Fruit fly (Drosophila melanogaster): ENCODE measurements around the gene chm.

The chm gene

dm6 chr2L:7396962-7397361 is 15.3 kb upstream of the chm start (continued):
- TF ChIP-seq CG2889 (GFP tag; IDR thresholded peaks at IDR 0.05) (no peak), HLH3B (GFP tag; IDR thresholded peaks at IDR 0.05) (peak; percentile 79), CG31224 (GFP tag; IDR thresholded peaks at IDR 0.05) (peak; percentile 44; the same call in 1 of the 2 replicates), gro (GFP tag; optimal IDR thresholded peaks at IDR 0.05) (no peak), lola (GFP tag; optimal IDR thresholded peaks at IDR 0.05) (peak in 1 of 3 experiments; percentile 33), CG17912 (GFP tag; optimal IDR thresholded peaks at IDR 0.05) (no peak), peb (GFP tag; IDR thresholded peaks at IDR 0.05) (0 out of 2 replicates have a peak, but pooled peaks have one; percentile 34), C15 (GFP tag; IDR thresholded peaks at IDR 0.05) (peak; percentile 30; the same call in 1 of the 3 replicates), Atf6 (GFP tag; IDR thresholded peaks at IDR 0.05) (peak; percentile 71; the same call in 1 of the 2 replicates), CG2120 (GFP tag; optimal IDR thresholded peaks at IDR 0.05) (peak; percentile 79), CG5180 (GFP tag; optimal IDR thresholded peaks at IDR 0.05) (peak; percentile 12), CG17359 (tag; optimal IDR thresholded peaks at IDR 0.05) (peak; percentile 68), eve (GFP tag; optimal IDR thresholded peaks at IDR 0.05) (no peak), CG7928 (GFP tag; optimal IDR thresholded peaks at IDR 0.05) (no peak), E2f2 (GFP tag; IDR thresholded peaks at IDR 0.05) (peak; percentile 47), shn (GFP tag; optimal IDR thresholded peaks at IDR 0.05) (no peak), CG5953 (GFP tag; IDR thresholded peaks at IDR 0.05) (peak; percentile 54), ci (GFP tag; IDR thresholded peaks at IDR 0.05) (peak; percentile 80), cwo (GFP tag; optimal IDR thresholded peaks at IDR 0.05) (peak; percentile 74), CG7357 (GFP tag; IDR thresholded peaks at IDR 0.05) (peak; percentile 65; the same call in 2 of the 3 replicates), CG16813 (GFP tag; IDR thresholded peaks at IDR 0.05; ENCODE audit: partially characterized antibody) (no peak), sc (optimal IDR thresholded peaks at IDR 0.05) (no peak), sc (GFP tag; optimal IDR thresholded peaks at IDR 0.05) (peak; percentile 6), CG8281 (tag; optimal IDR thresholded peaks at IDR 0.05) (peak; percentile 10), pfk (GFP tag; optimal IDR thresholded peaks at IDR 0.05) (no peak), CG17829 (tag; optimal IDR thresholded peaks at IDR 0.05) (peak; percentile 46), jigr1 (GFP tag; IDR thresholded peaks at IDR 0.05) (0 out of 3 replicates have a peak, but pooled peaks have one; percentile 43), sna (GFP tag; IDR thresholded peaks at IDR 0.05; ENCODE audit: partially characterized antibody) (no peak), CG14050 (GFP tag; IDR thresholded peaks at IDR 0.05) (peak; percentile 60; the same call in 2 of the 3 replicates), HmgZ (tag; optimal IDR thresholded peaks at IDR 0.05) (peak; percentile 47), CG6791 (GFP tag; IDR thresholded peaks at IDR 0.05; ENCODE audit: partially characterized antibody) (no peak), ewg (GFP tag; optimal IDR thresholded peaks at IDR 0.05) (peak; percentile 42)

- TF ChIP-seq D (optimal IDR thresholded peaks at IDR 0.05) (no peak), D (GFP tag; optimal IDR thresholded peaks at IDR 0.05) (no peak), CG16813 (GFP tag; IDR thresholded peaks at IDR 0.05; ENCODE audit: partially characterized antibody) (no peak), ap (GFP tag; IDR thresholded peaks at IDR 0.05) (no peak), HLHmδ (GFP tag; optimal IDR thresholded peaks at IDR 0.05) (no peak), CG9932 (GFP tag; IDR thresholded peaks at IDR 0.05) (peak; percentile 53), sob (GFP tag; IDR thresholded peaks at IDR 0.05) (peak; percentile 11; the same call in 1 of the 2 replicates), CG11696 (GFP tag; IDR thresholded peaks at IDR 0.05) (0 out of 2 replicates have a peak, but pooled peaks have one; percentile 25), CG31441 (GFP tag; IDR thresholded peaks at IDR 0.05) (no peak), Med (GFP tag) (peak; percentile 44), Sry-δ (GFP tag; optimal IDR thresholded peaks at IDR 0.05) (no peak), gem (tag; optimal IDR thresholded peaks at IDR 0.05) (peak; percentile 23), ftz-f1 (GFP tag; optimal IDR thresholded peaks at IDR 0.05) (no peak), Oaz (GFP tag; IDR thresholded peaks at IDR 0.05) (no peak), Rfx (GFP tag; IDR thresholded peaks at IDR 0.05) (peak; percentile 49), gcm2 (GFP tag; optimal IDR thresholded peaks at IDR 0.05) (no peak), slbo (GFP tag; IDR thresholded peaks at IDR 0.05) (peak; percentile 55), al (GFP tag; IDR thresholded peaks at IDR 0.05) (peak; percentile 45; the same call in 1 of the 2 replicates), CG32532 (GFP tag; IDR thresholded peaks at IDR 0.05) (peak; percentile 28; the same call in 1 of the 2 replicates), row (GFP tag; IDR thresholded peaks at IDR 0.05) (peak; percentile 28; the same call in 2 of the 3 replicates)
These were observed 14.5 kb upstream of the chm start for dm6 chr2L:7397746-7398145.

Data from whole organism, embryonic.